Fruit fly (Drosophila melanogaster) Kc167 (cell line): ENCODE results near the gene CG4597.

Source experiments
- psq ChIP-seq: fragments of >200 bp; optimal IDR thresholded peaks from 2 replicates; lab custom pipeline; 2017; ENCODE audit warnings: missing external identifiers
- ttk ChIP-seq: sonication (Bioruptor generic); optimal IDR thresholded peaks from 2 replicates; lab custom pipeline; 2017; ENCODE audit warnings: missing external identifiers

DNA sequence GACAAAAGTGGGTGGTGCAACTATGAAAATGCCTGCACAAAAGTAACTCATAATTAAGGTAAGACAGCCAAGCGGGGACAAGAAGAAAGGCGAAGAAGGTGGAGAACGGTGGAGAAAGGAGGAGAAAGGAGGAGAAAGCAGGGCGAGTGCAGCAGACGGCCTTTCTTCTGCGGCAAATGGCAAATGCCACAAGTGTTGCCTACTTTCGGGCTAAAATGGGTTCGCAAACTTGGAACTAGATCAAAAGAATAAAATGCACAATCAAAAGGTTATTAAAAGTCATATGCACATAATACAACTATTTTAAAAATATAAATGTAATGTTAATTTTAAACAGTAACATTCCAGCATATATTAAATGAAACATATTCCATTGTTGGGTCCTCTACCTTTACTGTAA, 27.2 kb upstream of the CG4597 start:
- TF ChIP-seq ttk (lab: Kevin White, UChicago) = no peak
- TF ChIP-seq psq = no peak
